Fruit fly (Drosophila melanogaster) whole organism, embryonic: ENCODE results near the gene Cpr67Fa2.

Experiments used
- Bgb ChIP-seq: fragments of 200-800 bp; sonication (Bioruptor generic); IDR thresholded peaks from 2 replicates; pipeline ENCODE4 v1.3.6; 2022; ENCODE audit warnings: missing biosample characterization, missing genetic modification characterization; ENCODE audit not compliant: partially characterized antibody
- CG10267 ChIP-seq: fragments of 200-800 bp; sonication (Bioruptor generic); optimal IDR thresholded peaks from 2 replicates; lab custom pipeline; 2018; ENCODE audit warnings: missing biosample characterization, mild to moderate bottlenecking, missing genetic modification characterization, moderate library complexity
- CG10321 ChIP-seq: fragments of 200-800 bp; sonication (Bioruptor generic); IDR thresholded peaks from 2 replicates; pipeline ENCODE4 v1.3.6; 2022; ENCODE audit warnings: missing biosample characterization, missing genetic modification characterization
- CG10431 ChIP-seq: fragments of 200-800 bp; sonication (Bioruptor generic); optimal IDR thresholded peaks from 3 replicates; lab custom pipeline; 2018; ENCODE audit warnings: missing biosample characterization, mild to moderate bottlenecking, missing genetic modification characterization
- CG11456 ChIP-seq: fragments of 200-800 bp; sonication (Bioruptor generic); IDR thresholded peaks from 3 replicates; pipeline ENCODE4 v1.3.6; 2022; ENCODE audit warnings: missing biosample characterization, missing genetic modification characterization
- CG12299 ChIP-seq: fragments of 200-800 bp; sonication (Bioruptor generic); optimal IDR thresholded peaks from 2 replicates; lab custom pipeline; 2018; ENCODE audit warnings: missing biosample characterization, mild to moderate bottlenecking, missing genetic modification characterization
- CG14710 ChIP-seq: fragments of 200-800 bp; sonication (Bioruptor generic); optimal IDR thresholded peaks from 3 replicates; lab custom pipeline; 2019; ENCODE audit warnings: missing biosample characterization, mild to moderate bottlenecking, missing genetic modification characterization, moderate library complexity
- CG14965 ChIP-seq: fragments of 200-800 bp; sonication (Bioruptor generic); optimal IDR thresholded peaks from 2 replicates; lab custom pipeline; 2016; ENCODE audit warnings: missing biosample characterization, missing genetic modification characterization, borderline replicate concordance
- CG15514 ChIP-seq: fragments of 200-800 bp; sonication (Bioruptor generic); optimal IDR thresholded peaks from 3 replicates; lab custom pipeline; 2017; ENCODE audit warnings: missing biosample characterization, missing genetic modification characterization, mild to moderate bottlenecking, moderate library complexity, missing genetic modification reagents
- CG17385 ChIP-seq: fragments of 200-800 bp; sonication (Bioruptor generic); optimal IDR thresholded peaks from 3 replicates; lab custom pipeline; 2018; ENCODE audit warnings: missing biosample characterization, mild to moderate bottlenecking, missing genetic modification characterization
- CG17829 ChIP-seq: fragments of 200-800 bp; optimal IDR thresholded peaks from 2 replicates; lab custom pipeline; 2019; ENCODE audit warnings: missing biosample characterization, mild to moderate bottlenecking, missing genetic modification characterization, moderate library complexity
- CG17912 ChIP-seq: fragments of 200-800 bp; sonication (Bioruptor generic); optimal IDR thresholded peaks from 2 replicates; lab custom pipeline; 2018; ENCODE audit warnings: missing biosample characterization, mild to moderate bottlenecking, missing genetic modification characterization
- CG31224 ChIP-seq: fragments of 200-800 bp; sonication (Bioruptor generic); IDR thresholded peaks from 2 replicates; pipeline ENCODE4 v1.3.6; 2022; ENCODE audit warnings: missing biosample characterization, missing genetic modification characterization
- CG34422 ChIP-seq: fragments of 200-800 bp; sonication (Bioruptor generic); IDR thresholded peaks from 3 replicates; pipeline ENCODE4 v1.3.6; 2022; ENCODE audit warnings: missing biosample characterization, missing genetic modification characterization
- CG4617 ChIP-seq: fragments of 200-800 bp; sonication (Bioruptor generic); optimal IDR thresholded peaks from 3 replicates; lab custom pipeline; 2016; ENCODE audit warnings: missing biosample characterization, missing genetic modification characterization, borderline replicate concordance
- CG8089 ChIP-seq: fragments of 200-800 bp; sonication (Bioruptor generic); optimal IDR thresholded peaks from 3 replicates; lab custom pipeline; 2016; ENCODE audit warnings: missing biosample characterization, missing genetic modification characterization
- CG8281 ChIP-seq: fragments of 200-800 bp; sonication (Bioruptor generic); optimal IDR thresholded peaks from 2 replicates; lab custom pipeline; 2018; ENCODE audit warnings: missing biosample characterization, mild to moderate bottlenecking, missing genetic modification characterization, moderate library complexity
- CTCF ChIP-seq: fragments of 200-800 bp; sonication (Bioruptor generic); optimal IDR thresholded peaks from 2 replicates; lab custom pipeline; 2017; ENCODE audit warnings: missing biosample characterization, mild to moderate bottlenecking, missing genetic modification characterization, moderate library complexity
- Dp ChIP-seq: fragments of 200-800 bp; sonication (Bioruptor generic); optimal IDR thresholded peaks from 2 replicates; lab custom pipeline; 2018; ENCODE audit warnings: missing biosample characterization, mild to moderate bottlenecking, missing genetic modification characterization, moderate library complexity
- E2f2 ChIP-seq: fragments of 200-800 bp; sonication (Bioruptor generic); IDR thresholded peaks from 2 replicates; pipeline ENCODE4 v1.3.6; 2022; ENCODE audit warnings: missing biosample characterization, missing genetic modification characterization
- Fer1 ChIP-seq: fragments of 200-800 bp; sonication (Bioruptor generic); optimal IDR thresholded peaks from 2 replicates; lab custom pipeline; 2017; ENCODE audit warnings: missing biosample characterization, mild to moderate bottlenecking, missing genetic modification characterization
- H15 ChIP-seq: fragments of 200-800 bp; sonication (Bioruptor generic); IDR thresholded peaks from 3 replicates; pipeline ENCODE4 v1.3.6; 2022; ENCODE audit warnings: missing biosample characterization, missing genetic modification characterization
- HmgZ ChIP-seq: fragments of 200-800 bp; sonication (Bioruptor generic); optimal IDR thresholded peaks from 2 replicates; lab custom pipeline; 2018; ENCODE audit warnings: missing biosample characterization, mild to moderate bottlenecking, missing genetic modification characterization
- MBD-R2 ChIP-seq: fragments of 200-800 bp; sonication (Bioruptor generic); IDR thresholded peaks from 2 replicates; pipeline ENCODE4 v1.3.6; 2022; ENCODE audit warnings: missing biosample characterization, missing genetic modification characterization
- Max ChIP-seq: fragments of 200-800 bp; sonication (Bioruptor generic); optimal IDR thresholded peaks from 2 replicates; lab custom pipeline; 2016; ENCODE audit warnings: missing biosample characterization, mild to moderate bottlenecking, missing genetic modification characterization
- Myb ChIP-seq: fragments of 200-800 bp; sonication (Bioruptor generic); optimal IDR thresholded peaks from 2 replicates; lab custom pipeline; 2016; ENCODE audit warnings: missing biosample characterization, missing genetic modification characterization
- Nf-YC ChIP-seq: fragments of 200-800 bp; optimal IDR thresholded peaks from 3 replicates; lab custom pipeline; 2019; ENCODE audit warnings: missing biosample characterization, mild to moderate bottlenecking, missing genetic modification characterization, moderate library complexity
- Ravus ChIP-seq: fragments of 200-800 bp; sonication (Bioruptor generic); IDR thresholded peaks from 2 replicates; pipeline ENCODE4 v1.3.6; 2022; ENCODE audit warnings: missing biosample characterization, missing genetic modification characterization
- Scr ChIP-seq: fragments of 200-800 bp; sonication (Bioruptor generic); IDR thresholded peaks from 2 replicates; pipeline ENCODE4 v1.3.6; 2022; ENCODE audit warnings: missing biosample characterization, missing genetic modification characterization; ENCODE audit not compliant: partially characterized antibody
- Sin3A ChIP-seq: fragments of >200 bp; optimal IDR thresholded peaks from 2 replicates; lab custom pipeline; 2018
- Sry-δ ChIP-seq: fragments of 200-800 bp; sonication (Bioruptor generic); optimal IDR thresholded peaks from 2 replicates; lab custom pipeline; 2016; ENCODE audit warnings: missing biosample characterization, missing genetic modification characterization
- YL-1 ChIP-seq: fragments of 200-800 bp; sonication (Bioruptor generic); optimal IDR thresholded peaks from 3 replicates; lab custom pipeline; 2017; ENCODE audit warnings: missing biosample characterization, mild to moderate bottlenecking, missing genetic modification characterization
- bbx ChIP-seq: fragments of 200-800 bp; sonication (Bioruptor generic); IDR thresholded peaks from 2 replicates; pipeline ENCODE4 v1.3.6; 2022; ENCODE audit warnings: missing biosample characterization, missing genetic modification characterization; ENCODE audit not compliant: partially characterized antibody
- bigmax ChIP-seq: fragments of 200-800 bp; sonication (Bioruptor generic); optimal IDR thresholded peaks from 2 replicates; lab custom pipeline; 2018; ENCODE audit warnings: missing biosample characterization, mild to moderate bottlenecking, missing genetic modification characterization
- bsh ChIP-seq, 2 experiments: fragments of 200-800 bp; sonication (Bioruptor generic); optimal IDR thresholded peaks; 2 replicates each; lab custom pipeline; 2017 to 2018; ENCODE audit warnings: mild to moderate bottlenecking in 2 of 2, missing biosample characterization in 2 of 2, missing genetic modification characterization in 2 of 2, moderate library complexity in 1 of 2
- dm ChIP-seq: fragments of 200-800 bp; sonication (Bioruptor generic); optimal IDR thresholded peaks from 3 replicates; lab custom pipeline; 2016; ENCODE audit warnings: missing biosample characterization, missing genetic modification characterization
- fd64A ChIP-seq: fragments of 200-800 bp; sonication (Bioruptor generic); optimal IDR thresholded peaks from 3 replicates; lab custom pipeline; 2018; ENCODE audit warnings: missing biosample characterization, mild to moderate bottlenecking, missing genetic modification characterization
- hkb ChIP-seq, 2 experiments: fragments of 200-800 bp in 1 of 2; fragments of >200 bp in 1 of 2; sonication (Bioruptor generic) in 1 of 2; IDR thresholded peaks in 1 of 2; optimal IDR thresholded peaks in 1 of 2; 2 replicates each; pipeline versions ENCODE4 v1.3.6 to Lab custom; 2017 to 2022; ENCODE audit warnings: missing biosample characterization in 1 of 2, missing genetic modification characterization in 1 of 2
- knrl ChIP-seq: fragments of 200-800 bp; sonication (Bioruptor generic); IDR thresholded peaks from 3 replicates; pipeline ENCODE4 v1.3.6; 2022; ENCODE audit warnings: missing biosample characterization, missing genetic modification characterization; ENCODE audit not compliant: partially characterized antibody
- onecut ChIP-seq: fragments of 200-800 bp; sonication (Bioruptor generic); IDR thresholded peaks from 2 replicates; pipeline ENCODE4 v1.3.6; 2022; ENCODE audit warnings: missing biosample characterization, missing genetic modification characterization
- phol ChIP-seq: fragments of 200-800 bp; sonication (Bioruptor generic); optimal IDR thresholded peaks from 3 replicates; lab custom pipeline; 2018; ENCODE audit warnings: missing biosample characterization, mild to moderate bottlenecking, missing genetic modification characterization, moderate library complexity
- pzg ChIP-seq: fragments of 200-800 bp; sonication (Bioruptor generic); optimal IDR thresholded peaks from 3 replicates; lab custom pipeline; 2018; ENCODE audit warnings: missing biosample characterization, mild to moderate bottlenecking, missing genetic modification characterization, moderate library complexity
- sens ChIP-seq: fragments of 200-800 bp; sonication (Bioruptor generic); peaks from one replicate; lab custom pipeline; 2016; ENCODE audit warnings: missing biosample characterization, missing genetic modification characterization
- sens-2 ChIP-seq: fragments of 200-800 bp; sonication (Bioruptor generic); IDR thresholded peaks from 2 replicates; pipeline ENCODE4 v1.3.6; 2022; ENCODE audit warnings: missing biosample characterization, missing genetic modification characterization
- slbo ChIP-seq: fragments of 200-800 bp; sonication (Bioruptor generic); IDR thresholded peaks from 2 replicates; pipeline ENCODE4 v1.3.6; 2022; ENCODE audit warnings: missing biosample characterization, missing genetic modification characterization
- sob ChIP-seq: fragments of 200-800 bp; sonication (Bioruptor generic); IDR thresholded peaks from 2 replicates; pipeline ENCODE4 v1.3.6; 2022; ENCODE audit warnings: missing biosample characterization, missing genetic modification characterization
- stwl ChIP-seq: fragments of 200-800 bp; sonication (Bioruptor generic); optimal IDR thresholded peaks from 3 replicates; lab custom pipeline; 2018; ENCODE audit warnings: missing biosample characterization, mild to moderate bottlenecking, missing genetic modification characterization, moderate library complexity
- sug ChIP-seq: fragments of 200-800 bp; optimal IDR thresholded peaks from 2 replicates; lab custom pipeline; 2019; ENCODE audit warnings: missing biosample characterization, mild to moderate bottlenecking, missing genetic modification characterization, moderate library complexity
- vfl ChIP-seq: fragments of 200-800 bp; sonication (Bioruptor generic); optimal IDR thresholded peaks from 2 replicates; lab custom pipeline; 2016; ENCODE audit warnings: missing biosample characterization, missing genetic modification characterization
- vvl ChIP-seq: fragments of 200-800 bp; sonication (Bioruptor generic); IDR thresholded peaks from 2 replicates; pipeline ENCODE4 v1.3.6; 2022; ENCODE audit warnings: missing biosample characterization, missing genetic modification characterization

Gene Cpr67Fa2

DNA sequence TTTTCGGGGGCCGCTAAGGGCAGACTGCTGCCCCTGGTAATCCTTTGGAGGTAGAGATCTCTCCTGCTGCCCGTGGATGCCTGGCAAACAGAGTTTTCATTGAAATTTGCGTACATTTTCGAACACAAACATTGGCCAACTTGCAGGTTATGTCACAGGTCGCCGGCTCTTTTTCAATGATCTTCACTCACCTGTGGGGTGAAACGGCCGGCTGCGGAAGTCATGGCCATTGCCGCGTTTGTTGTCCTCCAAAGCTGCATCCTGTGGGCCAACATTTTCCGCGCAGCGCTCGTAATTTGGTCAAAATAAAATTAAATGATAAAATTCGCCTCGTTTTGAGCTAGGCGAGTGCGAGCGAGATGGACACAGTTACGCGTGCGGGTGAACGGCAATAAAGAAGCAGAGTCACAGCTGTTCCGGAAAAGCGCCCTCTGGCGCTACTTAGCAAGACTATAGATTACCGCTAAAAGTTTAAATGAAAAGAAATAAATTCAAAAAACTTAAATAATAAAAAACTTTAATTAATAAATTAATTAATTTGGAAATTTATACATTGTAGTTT, 5.7 kb upstream of the Cpr67Fa2 start (continued):
- TF ChIP-seq CG14965 (peak; percentile 76), HmgZ (tag; lab: Kevin White, UChicago) (peak; percentile 20), CG10431 (GFP tag; lab: Kevin White, UChicago) (peak; percentile 9), slbo (peak; percentile 26; the same call in 1 of the 2 replicates), CG15514 (peak; percentile 56), CG14710 (tag; lab: Kevin White, UChicago) (peak; percentile 84), dm (GFP tag; lab: Kevin White, UChicago) (peak; percentile 20), CG10267 (tag; lab: Kevin White, UChicago) (peak; percentile 32), CG34422 (GFP tag; lab: Robert Waterston, UW) (peak; percentile 65; the same call in 1 of the 3 replicates), bbx (GFP tag; lab: Robert Waterston, UW) (peak; percentile 39; the same call in 1 of the 2 replicates), bigmax (GFP tag; lab: Kevin White, UChicago) (peak; percentile 93), fd64A (GFP tag; lab: Kevin White, UChicago) (no peak), Sin3A (lab: Kevin White, UChicago) (peak; percentile 49), CTCF (peak; percentile 96), Scr (GFP tag; lab: Robert Waterston, UW) (no peak), Bgb (GFP tag; lab: Robert Waterston, UW) (peak; percentile 25; the same call in 1 of the 2 replicates), CG8089 (GFP tag; lab: Kevin White, UChicago) (no peak), CG11456 (peak; percentile 64; the same call in 1 of the 3 replicates), hkb (optimal IDR thresholded peaks at IDR 0.05; lab: Kevin White, UChicago) (no peak), hkb (GFP tag; IDR thresholded peaks at IDR 0.05; lab: Robert Waterston, UW) (peak; percentile 17; the same call in 1 of the 2 replicates), Fer1 (GFP tag; lab: Kevin White, UChicago) (peak; percentile 43), sob (GFP tag; lab: Robert Waterston, UW) (peak; percentile 34; the same call in 1 of the 2 replicates), Ravus (no peak), CG31224 (GFP tag; lab: Robert Waterston, UW) (no peak), Max (peak; percentile 14), YL-1 (GFP tag; lab: Kevin White, UChicago) (peak; percentile 46), pzg (GFP tag; lab: Kevin White, UChicago) (peak; percentile 72), onecut (peak; percentile 27), E2f2 (GFP tag; lab: Robert Waterston, UW) (peak; percentile 93), CG17912 (peak; percentile 30), vfl (GFP tag; lab: Kevin White, UChicago) (no peak), Sry-δ (GFP tag; lab: Kevin White, UChicago) (no peak), Dp (peak; percentile 87), knrl (GFP tag; lab: Robert Waterston, UW) (peak; percentile 30; the same call in 2 of the 3 replicates), sens (GFP tag; lab: Kevin White, UChicago) (no peak), MBD-R2 (peak; percentile 93), CG8281 (tag; lab: Kevin White, UChicago) (no peak), phol (tag; lab: Kevin White, UChicago) (peak; percentile 12), sug (tag; lab: Kevin White, UChicago) (no peak), CG17829 (tag; lab: Kevin White, UChicago) (peak; percentile 22), CG10321 (peak; percentile 71; the same call in 1 of the 2 replicates), Nf-YC (peak; percentile 1), Myb (GFP tag; lab: Kevin White, UChicago) (peak; percentile 10), bsh (GFP tag; optimal IDR thresholded peaks at IDR 0.05; lab: Kevin White, UChicago) (no peak), stwl (tag; lab: Kevin White, UChicago) (peak; percentile 54), CG4617 (peak; percentile 65), H15 (GFP tag; lab: Robert Waterston, UW) (no peak), sens-2 (GFP tag; lab: Robert Waterston, UW) (no peak), CG17385 (GFP tag; lab: Kevin White, UChicago) (peak; percentile 98), CG12299 (no peak), vvl (peak; percentile 19; the same call in 1 of the 2 replicates)
